Worm (Caenorhabditis elegans) whole organism, young adult: ENCODE measurements around the gene math-15.
A peak's percentile ranks its signal among the peaks of the same experiment; 100 is the strongest.

ENCODE experiments used
- F22D6.2 ChIP-seq: sonication (generic microtip); optimal IDR thresholded peaks from 2 replicates; lab custom pipeline; 2016; ENCODE audit warnings: mild to moderate bottlenecking, missing genetic modification characterization, missing compliant biosample characterization
- F23B12.7 ChIP-seq: sonication (generic microtip); optimal IDR thresholded peaks from 2 replicates; lab custom pipeline; 2017; ENCODE audit warnings: missing genetic modification characterization, mild to moderate bottlenecking, missing compliant biosample characterization, antibody characterized with exemption, moderate library complexity; ENCODE audit not compliant: insufficient read depth
- F52B5.7 ChIP-seq: sonication (generic microtip); optimal IDR thresholded peaks from 2 replicates; lab custom pipeline; 2016; ENCODE audit warnings: mild to moderate bottlenecking, missing genetic modification characterization, missing compliant biosample characterization
- K11D2.4 ChIP-seq: fragments of 200-800 bp; sonication (Bioruptor generic); IDR thresholded peaks from 2 replicates; pipeline ENCODE4 v1.3.6; 2022; ENCODE audit warnings: missing genetic modification reagents, missing genetic modification characterization, missing compliant biosample characterization
- T07F8.4 ChIP-seq: sonication (generic microtip); optimal IDR thresholded peaks from 2 replicates; lab custom pipeline; 2016; ENCODE audit warnings: mild to moderate bottlenecking, missing genetic modification characterization, moderate library complexity, missing compliant biosample characterization
- T26A5.8 ChIP-seq: sonication (generic microtip); optimal IDR thresholded peaks from 2 replicates; lab custom pipeline; 2016; ENCODE audit warnings: missing genetic modification characterization, missing compliant biosample characterization
- atf-7 ChIP-seq: sonication (generic microtip); optimal IDR thresholded peaks from 2 replicates; lab custom pipeline; 2017; ENCODE audit warnings: mild to moderate bottlenecking, missing genetic modification characterization, missing compliant biosample characterization
- attf-3 ChIP-seq: fragments of 200-800 bp; sonication (Bioruptor generic); conservative IDR thresholded peaks from 2 replicates; pipeline ENCODE4 v1.3.6; 2022; ENCODE audit warnings: missing genetic modification reagents, missing genetic modification characterization, missing compliant biosample characterization
- ccch-3 ChIP-seq: fragments of 200-800 bp; sonication (Bioruptor generic); optimal IDR thresholded peaks from 2 replicates; lab custom pipeline; 2018; ENCODE audit warnings: mild to moderate bottlenecking, missing genetic modification characterization, missing compliant biosample characterization
- cebp-1 ChIP-seq, 2 experiments: fragments of 200-800 bp in 1 of 2; sonication (Bioruptor generic) in 1 of 2; sonication (generic microtip) in 1 of 2; IDR thresholded peaks in 1 of 2; optimal IDR thresholded peaks in 1 of 2; 2 replicates each; pipeline versions ENCODE4 v1.3.6 to Lab custom; 2017 to 2022; ENCODE audit warnings: missing compliant biosample characterization in 2 of 2, missing genetic modification characterization in 2 of 2, mild to moderate bottlenecking in 1 of 2, missing genetic modification reagents in 1 of 2, moderate library complexity in 1 of 2
- ceh-27 ChIP-seq: fragments of 200-800 bp; sonication (Bioruptor generic); optimal IDR thresholded peaks from 2 replicates; lab custom pipeline; 2018; ENCODE audit warnings: mild to moderate bottlenecking, missing genetic modification characterization, moderate library complexity, missing compliant biosample characterization
- ceh-79 ChIP-seq: sonication (generic microtip); optimal IDR thresholded peaks from 2 replicates; lab custom pipeline; 2017; ENCODE audit warnings: mild to moderate bottlenecking, missing genetic modification characterization, missing compliant biosample characterization
- lir-1 ChIP-seq: fragments of 200-800 bp; sonication (Bioruptor generic); conservative IDR thresholded peaks from 2 replicates; pipeline ENCODE4 v1.3.6; 2022; ENCODE audit warnings: missing genetic modification reagents, missing genetic modification characterization, missing compliant biosample characterization
- madf-3 ChIP-seq: fragments of 200-800 bp; sonication (Bioruptor generic); IDR thresholded peaks from 2 replicates; pipeline ENCODE4 v1.3.6; 2022; ENCODE audit warnings: missing genetic modification reagents, missing genetic modification characterization, missing compliant biosample characterization
- mes-4 ChIP-seq: sonication (generic microtip); optimal IDR thresholded peaks from 2 replicates; lab custom pipeline; 2016; ENCODE audit warnings: missing genotype, missing genetic modification characterization, missing compliant biosample characterization
- nfya-1 ChIP-seq: sonication (generic microtip); optimal IDR thresholded peaks from 2 replicates; lab custom pipeline; 2017; ENCODE audit warnings: antibody characterized with exemption, missing compliant biosample characterization, missing genetic modification characterization, borderline replicate concordance; ENCODE audit not compliant: insufficient read depth
- nhr-120 ChIP-seq: fragments of 200-800 bp; sonication (Bioruptor generic); IDR thresholded peaks from 2 replicates; pipeline ENCODE4 v1.3.6; 2022; ENCODE audit warnings: missing genetic modification characterization, missing compliant biosample characterization
- nhr-179 ChIP-seq: sonication (generic microtip); optimal IDR thresholded peaks from 2 replicates; lab custom pipeline; 2016; ENCODE audit warnings: mild to moderate bottlenecking, missing genetic modification characterization, missing compliant biosample characterization
- nhr-80 ChIP-seq: sonication (generic microtip); optimal IDR thresholded peaks from 2 replicates; lab custom pipeline; 2016; ENCODE audit warnings: missing genetic modification characterization, missing compliant biosample characterization
- pbrm-1 ChIP-seq: fragments of 200-800 bp; sonication (Bioruptor generic); IDR thresholded peaks from 2 replicates; pipeline ENCODE4 v1.3.6; 2022; ENCODE audit warnings: missing genetic modification reagents, missing genetic modification characterization, missing compliant biosample characterization
- rec-8 ChIP-seq, 2 experiments: sonication (generic microtip); optimal IDR thresholded peaks; 2 replicates each; lab custom pipeline; 2016; ENCODE audit warnings: mild to moderate bottlenecking in 2 of 2, missing genetic modification characterization in 2 of 2, missing genetic modification reagents in 2 of 2, missing genotype in 2 of 2, missing biosample characterization in 1 of 2, missing compliant biosample characterization in 1 of 2, moderate library complexity in 1 of 2
- repo-1 ChIP-seq: sonication (generic microtip); optimal IDR thresholded peaks from 2 replicates; lab custom pipeline; 2017; ENCODE audit warnings: mild to moderate bottlenecking, missing genetic modification characterization, missing compliant biosample characterization
- snpc-1.1 ChIP-seq: sonication (generic microtip); optimal IDR thresholded peaks from 2 replicates; lab custom pipeline; 2017; ENCODE audit warnings: missing genetic modification characterization, mild to moderate bottlenecking, missing compliant biosample characterization, antibody characterized with exemption, moderate library complexity, missing genotype, missing genetic modification reagents; ENCODE audit not compliant: insufficient read depth
- snpc-1.3 ChIP-seq: sonication (generic microtip); optimal IDR thresholded peaks from 2 replicates; lab custom pipeline; 2017; ENCODE audit warnings: missing genetic modification characterization, mild to moderate bottlenecking, missing compliant biosample characterization, antibody characterized with exemption, moderate library complexity, missing genotype, missing genetic modification reagents; ENCODE audit not compliant: insufficient read depth
- somi-1 ChIP-seq: fragments of 200-800 bp; sonication (Bioruptor generic); optimal IDR thresholded peaks from 2 replicates; lab custom pipeline; 2018; ENCODE audit warnings: mild to moderate bottlenecking, missing genetic modification characterization, missing compliant biosample characterization
- unc-130 ChIP-seq: sonication (generic microtip); optimal IDR thresholded peaks from 2 replicates; lab custom pipeline; 2016; ENCODE audit warnings: missing genetic modification reagents, missing genetic modification characterization, missing compliant biosample characterization
- unc-62 ChIP-seq: fragments of 150-350 bp; optimal IDR thresholded peaks from 2 replicates; lab custom pipeline; 2014; ENCODE audit warnings: missing biosample characterization, missing genetic modification reagents, missing genetic modification characterization
- ztf-25 ChIP-seq: fragments of 200-800 bp; sonication (Bioruptor generic); IDR thresholded peaks from 2 replicates; pipeline ENCODE4 v1.3.6; 2022; ENCODE audit warnings: missing genetic modification reagents, missing genetic modification characterization, missing compliant biosample characterization
- ztf-3 ChIP-seq: fragments of 200-800 bp; sonication (Bioruptor generic); optimal IDR thresholded peaks from 2 replicates; lab custom pipeline; 2018; ENCODE audit warnings: mild to moderate bottlenecking, missing genetic modification characterization, missing compliant biosample characterization

The math-15 gene

DNA sequence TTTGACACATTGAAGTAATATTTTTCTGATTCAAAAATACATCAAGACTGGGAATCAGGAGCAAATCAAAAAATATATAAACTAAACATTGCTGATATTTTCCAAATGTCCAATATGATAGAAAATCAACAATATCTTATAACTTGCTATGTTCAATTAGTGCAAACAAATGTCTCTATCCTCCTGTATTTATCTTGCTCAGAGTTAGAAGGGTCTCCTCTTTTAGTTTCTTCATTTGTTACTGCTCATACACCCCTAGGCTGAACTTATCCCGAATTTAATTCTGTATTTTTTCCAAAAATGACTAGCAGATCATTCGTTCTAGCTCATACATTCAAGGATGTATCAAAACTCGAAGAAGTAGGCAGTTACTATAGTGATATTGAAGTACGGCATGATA is 35.8 kb downstream of the math-15 start, which contains the start of gene math-23:
TSS of gene math-23 (plus strand) at position 301 of the 400 bp plus-strand sequence.
- TF ChIP-seq snpc-1.1 (tag; lab: Kevin White, UChicago) (no peak), attf-3 (GFP tag; lab: Robert Waterston, UW) (no peak), madf-3 (no peak), ccch-3 (no peak), F52B5.7 (tag; lab: Kevin White, UChicago) (no peak), unc-130 (GFP tag; lab: Kevin White, UChicago) (no peak), snpc-1.3 (no peak), nhr-120 (no peak), nfya-1 (tag; lab: Kevin White, UChicago) (no peak), rec-8 (tag; optimal IDR thresholded peaks at IDR 0.05; lab: Kevin White, UChicago) (no peak), pbrm-1 (GFP tag; lab: Robert Waterston, UW) (no peak)

DNA sequence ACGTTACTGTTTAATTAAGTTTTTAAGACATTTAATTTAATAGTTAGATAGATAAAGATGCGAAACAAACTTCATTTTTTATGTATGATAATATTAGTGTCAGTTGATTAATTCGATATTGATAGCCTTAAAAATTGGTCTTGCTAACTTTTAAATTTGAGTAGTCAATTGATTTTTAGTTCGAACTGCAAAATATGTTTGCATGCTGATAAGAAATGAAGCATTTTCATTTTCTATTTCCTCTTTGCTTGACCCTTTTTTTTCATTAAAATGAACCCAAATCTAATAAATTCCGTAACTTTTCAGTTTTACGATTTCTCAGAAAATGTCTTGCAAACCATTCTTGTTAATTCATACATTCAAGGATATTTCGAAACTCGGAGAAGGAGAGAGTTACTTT is 38.9 kb downstream of the math-15 start, which contains the start of gene math-22:
TSS of gene math-22 (plus strand) at position 301 of the 400 bp plus-strand sequence.
- TF ChIP-seq atf-7 (tag; lab: Kevin White, UChicago) = no peak
- TF ChIP-seq ceh-27 (GFP tag; lab: Kevin White, UChicago) = no peak
- no peak for TF ChIP-seq somi-1 (GFP tag; lab: Kevin White, UChicago)
- TF ChIP-seq nfya-1 (tag; lab: Kevin White, UChicago) = no peak
- peak; percentile 3 for TF ChIP-seq nhr-80 (tag; lab: Kevin White, UChicago)

DNA sequence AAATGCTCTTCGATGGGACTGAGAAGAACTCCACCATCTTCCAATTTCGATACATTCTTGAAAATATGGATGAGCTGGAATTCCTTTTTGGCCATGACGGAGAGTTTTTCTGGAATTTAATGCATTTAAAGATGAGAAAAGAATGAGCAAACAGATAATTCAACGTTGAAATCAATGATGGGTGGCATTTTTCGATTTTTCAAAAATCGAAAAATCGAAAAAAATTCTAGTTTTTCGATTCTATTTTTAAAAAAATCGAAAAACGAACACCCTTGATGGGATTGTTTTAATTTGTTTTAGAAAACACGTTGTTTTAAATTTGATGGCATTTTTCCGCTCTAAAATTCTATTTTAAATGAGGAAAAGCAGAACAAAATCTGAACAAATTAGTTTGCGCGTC is 46.6 kb downstream of the math-15 start, which contains the start of gene math-31:
TSS of gene math-31 (minus strand) at position 101 of the 400 bp plus-strand sequence.
- TF ChIP-seq T26A5.8 (tag; lab: Kevin White, UChicago) = no peak
- TF ChIP-seq K11D2.4 (GFP tag; lab: Robert Waterston, UW) = no peak
- no peak for TF ChIP-seq unc-130 (GFP tag; lab: Kevin White, UChicago)
- no peak for TF ChIP-seq unc-62
- no peak for TF ChIP-seq ztf-3 (GFP tag; lab: Kevin White, UChicago)
- no peak for TF ChIP-seq lir-1 (GFP tag; lab: Robert Waterston, UW)
- TF ChIP-seq F23B12.7 (tag; lab: Kevin White, UChicago) = no peak
- TF ChIP-seq mes-4 (tag; lab: Kevin White, UChicago) = no peak
- TF ChIP-seq F22D6.2 (tag; lab: Kevin White, UChicago) = no peak
- no peak for TF ChIP-seq T07F8.4 (tag; lab: Kevin White, UChicago)
- TF ChIP-seq nhr-179 (tag; lab: Kevin White, UChicago) = no peak
- no peak for TF ChIP-seq cebp-1 (GFP tag; IDR thresholded peaks at IDR 0.05; lab: Robert Waterston, UW)
- no peak for TF ChIP-seq cebp-1 (tag; optimal IDR thresholded peaks at IDR 0.05; lab: Kevin White, UChicago)
- no peak for TF ChIP-seq ceh-79 (tag; lab: Kevin White, UChicago)
- TF ChIP-seq repo-1 (tag; lab: Kevin White, UChicago) = no peak
- no peak for TF ChIP-seq ztf-25 (GFP tag; lab: Robert Waterston, UW)
- TF ChIP-seq, all 124 proteins: peak for 0
